Fruit fly (Drosophila melanogaster) whole organism, wandering third instar larva: ENCODE data around the gene CG34273.

Experiments
- Abd-B ChIP-seq: fragments of >200 bp; optimal IDR thresholded peaks from 2 replicates; lab custom pipeline; 2017; ENCODE audit warnings: missing biosample characterization, missing genetic modification characterization
- Dfd ChIP-seq: fragments of >200 bp; optimal IDR thresholded peaks from 2 replicates; lab custom pipeline; 2017; ENCODE audit warnings: missing biosample characterization, missing genetic modification characterization
- GATAd ChIP-seq: sonication (Bioruptor generic); optimal IDR thresholded peaks from 2 replicates; lab custom pipeline; 2016; ENCODE audit warnings: missing biosample characterization, missing genetic modification characterization
- Mio ChIP-seq: sonication (Bioruptor generic); optimal IDR thresholded peaks from 2 replicates; lab custom pipeline; 2016; ENCODE audit warnings: missing biosample characterization, missing genetic modification characterization
- Myc ChIP-seq: fragments of >200 bp; optimal IDR thresholded peaks from 2 replicates; lab custom pipeline; 2017
- Sp1 ChIP-seq: fragments of 200-800 bp; sonication (Bioruptor generic); optimal IDR thresholded peaks from 3 replicates; lab custom pipeline; 2019; ENCODE audit warnings: missing biosample characterization, mild to moderate bottlenecking, missing genetic modification characterization, moderate library complexity
- Vsx2 ChIP-seq: fragments of 200-300, 225-300 bp; sonication (Bioruptor generic); optimal IDR thresholded peaks from 2 replicates; lab custom pipeline; 2018; ENCODE audit warnings: missing biosample characterization, missing genetic modification characterization; ENCODE audit not compliant: partially characterized antibody
- br ChIP-seq: fragments of 200-800 bp; sonication (Bioruptor generic); optimal IDR thresholded peaks from 2 replicates; lab custom pipeline; 2016; ENCODE audit warnings: missing biosample characterization, missing genetic modification characterization
- h ChIP-seq: fragments of 200-800 bp; sonication (Bioruptor generic); optimal IDR thresholded peaks from 3 replicates; lab custom pipeline; 2016; ENCODE audit warnings: missing biosample characterization, mild to moderate bottlenecking, missing genetic modification characterization
- pan ChIP-seq: fragments of >200 bp; optimal IDR thresholded peaks from 2 replicates; lab custom pipeline; 2017
- psq ChIP-seq: fragments of 200-800 bp; sonication (Bioruptor generic); optimal IDR thresholded peaks from 3 replicates; lab custom pipeline; 2017; ENCODE audit warnings: missing biosample characterization, mild to moderate bottlenecking, missing genetic modification characterization, moderate library complexity
- rgr ChIP-seq: fragments of 200-800 bp; sonication (Bioruptor generic); optimal IDR thresholded peaks from 3 replicates; lab custom pipeline; 2016; ENCODE audit warnings: missing biosample characterization, mild to moderate bottlenecking, missing genetic modification characterization
- woc ChIP-seq: sonication (Bioruptor generic); optimal IDR thresholded peaks from 2 replicates; lab custom pipeline; 2016; ENCODE audit warnings: missing biosample characterization, mild to moderate bottlenecking, missing genetic modification characterization

- TF ChIP-seq Abd-B (GFP tag; lab: Kevin White, UChicago) (no peak), br (GFP tag; lab: Kevin White, UChicago) (no peak), pan (lab: Kevin White, UChicago) (no peak), GATAd (GFP tag; lab: Kevin White, UChicago) (no peak), Sp1 (GFP tag; lab: Kevin White, UChicago) (no peak), rgr (GFP tag; lab: Kevin White, UChicago) (no peak), Myc (lab: Kevin White, UChicago) (no peak), woc (no peak), Vsx2 (GFP tag; lab: Kevin White, UChicago) (no peak), Mio (no peak), psq (no peak), Dfd (GFP tag; lab: Kevin White, UChicago) (no peak), h (GFP tag; lab: Kevin White, UChicago) (no peak)
Observed at dm6 chr3R:14477085-14477762, 39.6 kb upstream of the CG34273 start.
